Worm (Caenorhabditis elegans) whole organism, young adult: Measurements from ENCODE around the gene tbc-13.

Source experiments
- B0336.3 ChIP-seq: fragments of 200-800 bp; sonication (Bioruptor generic); IDR thresholded peaks from 2 replicates; pipeline ENCODE4 v1.3.6; 2022; ENCODE audit warnings: missing genetic modification characterization, missing compliant biosample characterization
- F49E8.2 ChIP-seq: sonication (generic microtip); optimal IDR thresholded peaks from 3 replicates; lab custom pipeline; 2017; ENCODE audit warnings: missing genetic modification characterization, mild to moderate bottlenecking, missing compliant biosample characterization, antibody characterized with exemption, moderate library complexity; ENCODE audit not compliant: insufficient read depth
- Y79H2A.3 ChIP-seq: fragments of 200-800 bp; sonication (Bioruptor generic); conservative IDR thresholded peaks from 2 replicates; pipeline ENCODE4 v1.3.6; 2022; ENCODE audit warnings: missing genetic modification reagents, missing genetic modification characterization, missing compliant biosample characterization
- akir-1 ChIP-seq: fragments of 200-800 bp; sonication (Bioruptor generic); optimal IDR thresholded peaks from 2 replicates; lab custom pipeline; 2018; ENCODE audit warnings: mild to moderate bottlenecking, missing genetic modification characterization, moderate library complexity, missing compliant biosample characterization
- ama-1 ChIP-seq, 3 experiments: fragments of 150-350 bp in 1 of 3; sonication (generic microtip) in 2 of 3; optimal IDR thresholded peaks; 2 replicates each; lab custom pipeline; 2014 to 2018; ENCODE audit warnings: missing biosample characterization in 2 of 3, missing genetic modification characterization in 2 of 3, missing genetic modification reagents in 2 of 3
- aptf-2 ChIP-seq: fragments of 200-800 bp; sonication (Bioruptor generic); conservative IDR thresholded peaks from 2 replicates; pipeline ENCODE4 v1.3.6; 2022; ENCODE audit warnings: missing genetic modification reagents, missing genetic modification characterization, missing compliant biosample characterization
- attf-6 ChIP-seq: fragments of 200-800 bp; sonication (Bioruptor generic); IDR thresholded peaks from 2 replicates; pipeline ENCODE4 v1.3.6; 2022; ENCODE audit warnings: missing genetic modification reagents, missing genetic modification characterization, missing compliant biosample characterization
- bed-2 ChIP-seq: fragments of 200-800 bp; sonication (Bioruptor generic); IDR thresholded peaks from 2 replicates; pipeline ENCODE4 v1.3.6; 2022; ENCODE audit warnings: missing genetic modification reagents, missing genetic modification characterization, missing compliant biosample characterization
- let-607 ChIP-seq, 2 experiments: fragments of 200-800 bp in 1 of 2; sonication (Bioruptor generic) in 1 of 2; sonication (generic microtip) in 1 of 2; optimal IDR thresholded peaks; 2 replicates each; lab custom pipeline; 2016 to 2018; ENCODE audit warnings: mild to moderate bottlenecking in 2 of 2, missing compliant biosample characterization in 2 of 2, missing genetic modification characterization in 2 of 2, moderate library complexity in 2 of 2, missing genotype in 1 of 2
- somi-1 ChIP-seq: fragments of 200-800 bp; sonication (Bioruptor generic); optimal IDR thresholded peaks from 2 replicates; lab custom pipeline; 2018; ENCODE audit warnings: mild to moderate bottlenecking, missing genetic modification characterization, missing compliant biosample characterization
- unc-62 ChIP-seq: fragments of 150-350 bp; optimal IDR thresholded peaks from 2 replicates; lab custom pipeline; 2014; ENCODE audit warnings: missing biosample characterization, missing genetic modification reagents, missing genetic modification characterization
- zim-3 ChIP-seq: sonication (generic microtip); optimal IDR thresholded peaks from 2 replicates; lab custom pipeline; 2017; ENCODE audit warnings: mild to moderate bottlenecking, missing genetic modification characterization, moderate library complexity, missing compliant biosample characterization
- ztf-6 ChIP-seq: fragments of 200-800 bp; sonication (Bioruptor generic); IDR thresholded peaks from 2 replicates; pipeline ENCODE4 v1.3.6; 2022; ENCODE audit warnings: missing genetic modification reagents, missing genetic modification characterization, missing compliant biosample characterization

DNA sequence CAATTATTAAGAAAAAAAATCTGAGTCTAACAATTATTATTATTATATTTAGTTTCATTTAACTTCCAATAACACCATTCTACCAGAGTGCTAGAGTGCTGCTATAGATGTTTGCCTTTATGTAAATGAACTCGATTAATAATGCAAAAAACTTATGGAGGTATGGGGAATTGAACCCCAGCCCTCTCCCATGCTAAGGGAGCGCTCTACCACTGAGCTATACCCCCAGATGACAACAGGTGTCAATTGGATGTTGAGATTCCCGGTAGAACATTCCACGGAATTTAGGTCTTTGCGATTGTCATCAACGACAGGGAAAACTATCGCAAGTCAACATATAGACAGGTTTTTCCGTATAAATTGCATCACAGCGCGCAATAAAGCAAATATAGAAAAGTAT, 26.8 kb upstream of the tbc-13 start:
- TF ChIP-seq B0336.3 (GFP tag; lab: Robert Waterston, UW) (no peak), unc-62 (GFP tag; lab: Kevin White, UChicago) (no peak), Y79H2A.3 (GFP tag; lab: Robert Waterston, UW) (0 out of 2 replicates have a peak, but pooled peaks have one; percentile 37), bed-2 (no peak), F49E8.2 (peak; percentile 20), ama-1 (optimal IDR thresholded peaks at IDR 0.05; lab: Kevin White, UChicago) (no peak), ama-1 (GFP tag; optimal IDR thresholded peaks at IDR 0.05; lab: Kevin White, UChicago) (peak in 1 of 2 experiments; percentile 29), let-607 (tag; optimal IDR thresholded peaks at IDR 0.05; lab: Kevin White, UChicago) (peak in 1 of 2 experiments; percentile 39), akir-1 (GFP tag; lab: Kevin White, UChicago) (no peak), attf-6 (GFP tag; lab: Robert Waterston, UW) (peak; percentile 45; the same call in 1 of the 2 replicates), aptf-2 (GFP tag; lab: Robert Waterston, UW) (no peak), somi-1 (GFP tag; lab: Kevin White, UChicago) (peak; percentile 8), zim-3 (tag; lab: Kevin White, UChicago) (peak; percentile 81), ztf-6 (GFP tag; lab: Robert Waterston, UW) (no peak)
